Worm (Caenorhabditis elegans) whole organism, L4/young adult: ENCODE measurements around the gene lys-7.

ENCODE experiments used
- W03F9.2 ChIP-seq: fragments of 150-350 bp; optimal IDR thresholded peaks from 2 replicates; lab custom pipeline; 2014; ENCODE audit warnings: missing biosample characterization, missing genetic modification characterization
- dao-5 ChIP-seq: sonication (generic microtip); optimal IDR thresholded peaks from 2 replicates; lab custom pipeline; 2016; ENCODE audit warnings: missing genotype, missing genetic modification characterization, moderate library complexity, missing compliant biosample characterization
- him-1 ChIP-seq: sonication (generic microtip); optimal IDR thresholded peaks from 2 replicates; lab custom pipeline; 2016; ENCODE audit warnings: missing genotype, missing genetic modification reagents, missing genetic modification characterization, missing compliant biosample characterization

ce11 chrV:3523262-3523661, 40.9 kb upstream of the lys-7 start, which contains the start of gene irg-1:
- TF ChIP-seq him-1 (tag; lab: Kevin White, UChicago) (no peak), dao-5 (tag; lab: Kevin White, UChicago) (no peak), W03F9.2 (tag; lab: Kevin White, UChicago) (no peak)
